Fruit fly (Drosophila melanogaster) whole organism, wandering third instar larva: ENCODE data around the gene lin-52.
A peak's percentile ranks its signal among the peaks of the same experiment; 100 is the strongest.

ENCODE experiments used
- Abd-B ChIP-seq: fragments of >200 bp; optimal IDR thresholded peaks from 2 replicates; lab custom pipeline; 2017; ENCODE audit warnings: missing biosample characterization, missing genetic modification characterization
- CG32264 ChIP-seq: fragments of 200-800 bp; sonication (Bioruptor generic); optimal IDR thresholded peaks from 2 replicates; lab custom pipeline; 2016; ENCODE audit warnings: missing biosample characterization, missing genetic modification characterization
- CG9705 ChIP-seq: fragments of 200-800 bp; sonication (Bioruptor generic); optimal IDR thresholded peaks from 2 replicates; lab custom pipeline; 2018; ENCODE audit warnings: missing biosample characterization, mild to moderate bottlenecking, missing genetic modification characterization
- CrebA ChIP-seq: fragments of 200-800 bp; sonication (Bioruptor generic); optimal IDR thresholded peaks from 2 replicates; lab custom pipeline; 2016; ENCODE audit warnings: missing biosample characterization, mild to moderate bottlenecking, missing genetic modification characterization, borderline replicate concordance
- Dfd ChIP-seq: fragments of >200 bp; optimal IDR thresholded peaks from 2 replicates; lab custom pipeline; 2017; ENCODE audit warnings: missing biosample characterization, missing genetic modification characterization
- Dif ChIP-seq: fragments of 200-275, 200-300 bp; sonication (Bioruptor generic); optimal IDR thresholded peaks from 2 replicates; lab custom pipeline; 2018; ENCODE audit warnings: missing biosample characterization, missing genetic modification characterization; ENCODE audit not compliant: partially characterized antibody
- GATAd ChIP-seq: sonication (Bioruptor generic); optimal IDR thresholded peaks from 2 replicates; lab custom pipeline; 2016; ENCODE audit warnings: missing biosample characterization, missing genetic modification characterization
- HLH106 ChIP-seq: fragments of 200-800 bp; optimal IDR thresholded peaks from 3 replicates; lab custom pipeline; 2019; ENCODE audit warnings: missing biosample characterization, mild to moderate bottlenecking, missing genetic modification characterization, moderate library complexity
- Hnf4 ChIP-seq: fragments of 200-800 bp; sonication (Bioruptor generic); optimal IDR thresholded peaks from 2 replicates; lab custom pipeline; 2016; ENCODE audit warnings: missing biosample characterization, mild to moderate bottlenecking, missing genetic modification characterization
- Hr78 ChIP-seq: fragments of >200 bp; optimal IDR thresholded peaks from 2 replicates; lab custom pipeline; 2017; ENCODE audit warnings: missing biosample characterization, missing genetic modification characterization
- Hr83 ChIP-seq: fragments of 200-300 bp; sonication (Bioruptor generic); optimal IDR thresholded peaks from 2 replicates; lab custom pipeline; 2016; ENCODE audit warnings: missing biosample characterization, mild to moderate bottlenecking, missing genetic modification characterization, moderate library complexity; ENCODE audit not compliant: poor library complexity, severe bottlenecking
- Jra ChIP-seq: sonication (Bioruptor generic); optimal IDR thresholded peaks from 2 replicates; lab custom pipeline; 2016; ENCODE audit warnings: missing biosample characterization, missing genetic modification characterization
- Mio ChIP-seq: sonication (Bioruptor generic); optimal IDR thresholded peaks from 2 replicates; lab custom pipeline; 2016; ENCODE audit warnings: missing biosample characterization, missing genetic modification characterization
- Myc ChIP-seq: fragments of >200 bp; optimal IDR thresholded peaks from 2 replicates; lab custom pipeline; 2017
- N ChIP-seq: fragments of >200 bp; optimal IDR thresholded peaks from 2 replicates; lab custom pipeline; 2018; ENCODE audit warnings: missing biosample characterization, missing external identifiers, missing genetic modification characterization
- OdsH ChIP-seq: fragments of 200-800 bp; sonication (Bioruptor generic); optimal IDR thresholded peaks from 2 replicates; lab custom pipeline; 2016; ENCODE audit warnings: missing biosample characterization, mild to moderate bottlenecking, missing genetic modification characterization
- Rel ChIP-seq, 2 experiments: fragments of 200-800 bp; sonication (Bioruptor generic) in 1 of 2; optimal IDR thresholded peaks; 2 replicates in 1 of 2; 3 replicates in 1 of 2; lab custom pipeline; 2016 to 2019; ENCODE audit warnings: mild to moderate bottlenecking in 2 of 2, missing biosample characterization in 2 of 2, missing genetic modification characterization in 2 of 2, moderate library complexity in 1 of 2
- Sp1 ChIP-seq: fragments of 200-800 bp; sonication (Bioruptor generic); optimal IDR thresholded peaks from 3 replicates; lab custom pipeline; 2019; ENCODE audit warnings: missing biosample characterization, mild to moderate bottlenecking, missing genetic modification characterization, moderate library complexity
- Vsx2 ChIP-seq: fragments of 200-300, 225-300 bp; sonication (Bioruptor generic); optimal IDR thresholded peaks from 2 replicates; lab custom pipeline; 2018; ENCODE audit warnings: missing biosample characterization, missing genetic modification characterization; ENCODE audit not compliant: partially characterized antibody
- br ChIP-seq: fragments of 200-800 bp; sonication (Bioruptor generic); optimal IDR thresholded peaks from 2 replicates; lab custom pipeline; 2016; ENCODE audit warnings: missing biosample characterization, missing genetic modification characterization
- brk ChIP-seq: fragments of 200-800 bp; sonication (Bioruptor generic); optimal IDR thresholded peaks from 2 replicates; lab custom pipeline; 2016; ENCODE audit warnings: missing biosample characterization, mild to moderate bottlenecking, missing genetic modification characterization
- dl ChIP-seq, 2 experiments: fragments of 175-275, 200-275 bp in 1 of 2; fragments of 200-275 bp in 1 of 2; sonication (Bioruptor generic); optimal IDR thresholded peaks; lab custom pipeline; 2018; ENCODE audit warnings: mild to moderate bottlenecking in 2 of 2, missing biosample characterization in 2 of 2, missing genetic modification characterization in 2 of 2, moderate library complexity in 2 of 2; ENCODE audit not compliant: partially characterized antibody in 2 of 2, insufficient read depth in 1 of 2
- dmrt93B ChIP-seq: fragments of 200-800 bp; sonication (Bioruptor generic); optimal IDR thresholded peaks from 2 replicates; lab custom pipeline; 2018; ENCODE audit warnings: missing biosample characterization, mild to moderate bottlenecking, missing genetic modification characterization
- dsf ChIP-seq: sonication (Bioruptor generic); optimal IDR thresholded peaks from 2 replicates; lab custom pipeline; 2016; ENCODE audit warnings: missing biosample characterization, missing genetic modification characterization, borderline replicate concordance
- ey ChIP-seq: fragments of 200-800 bp; sonication (Bioruptor generic); optimal IDR thresholded peaks from 2 replicates; lab custom pipeline; 2016; ENCODE audit warnings: missing biosample characterization, missing genetic modification characterization
- foxo ChIP-seq, 2 experiments: fragments of 200-800 bp; sonication (Bioruptor generic); optimal IDR thresholded peaks; 2 replicates in 1 of 2; 3 replicates in 1 of 2; lab custom pipeline; 2016 to 2017; ENCODE audit warnings: missing biosample characterization in 2 of 2, missing genetic modification characterization in 2 of 2
- fru ChIP-seq: fragments of 200-800 bp; sonication (Bioruptor generic); optimal IDR thresholded peaks from 3 replicates; lab custom pipeline; 2016; ENCODE audit warnings: missing biosample characterization, mild to moderate bottlenecking, missing genetic modification characterization
- h ChIP-seq: fragments of 200-800 bp; sonication (Bioruptor generic); optimal IDR thresholded peaks from 3 replicates; lab custom pipeline; 2016; ENCODE audit warnings: missing biosample characterization, mild to moderate bottlenecking, missing genetic modification characterization
- jim ChIP-seq: fragments of 175-275, 200-325 bp; sonication (Bioruptor generic); optimal IDR thresholded peaks from 2 replicates; lab custom pipeline; 2016; ENCODE audit warnings: missing biosample characterization, mild to moderate bottlenecking, missing genetic modification characterization
- lola ChIP-seq: fragments of >200 bp; optimal IDR thresholded peaks from 2 replicates; lab custom pipeline; 2017; ENCODE audit warnings: missing biosample characterization, missing genetic modification characterization
- pan ChIP-seq: fragments of >200 bp; optimal IDR thresholded peaks from 2 replicates; lab custom pipeline; 2017
- psq ChIP-seq: fragments of 200-800 bp; sonication (Bioruptor generic); optimal IDR thresholded peaks from 3 replicates; lab custom pipeline; 2017; ENCODE audit warnings: missing biosample characterization, mild to moderate bottlenecking, missing genetic modification characterization, moderate library complexity
- rgr ChIP-seq: fragments of 200-800 bp; sonication (Bioruptor generic); optimal IDR thresholded peaks from 3 replicates; lab custom pipeline; 2016; ENCODE audit warnings: missing biosample characterization, mild to moderate bottlenecking, missing genetic modification characterization
- sage ChIP-seq: fragments of 200-800 bp; sonication (Bioruptor generic); optimal IDR thresholded peaks from 2 replicates; lab custom pipeline; 2016; ENCODE audit warnings: missing biosample characterization, mild to moderate bottlenecking, missing genetic modification characterization
- sv ChIP-seq: fragments of 200-800 bp; sonication (Bioruptor generic); optimal IDR thresholded peaks from 3 replicates; lab custom pipeline; 2016; ENCODE audit warnings: missing biosample characterization, missing genetic modification characterization
- tai ChIP-seq: sonication (Bioruptor generic); optimal IDR thresholded peaks from 2 replicates; lab custom pipeline; 2016; ENCODE audit warnings: missing biosample characterization, missing genetic modification characterization
- usp ChIP-seq: fragments of >200 bp; optimal IDR thresholded peaks from 2 replicates; lab custom pipeline; 2017; ENCODE audit warnings: missing biosample characterization, missing genetic modification characterization
- woc ChIP-seq: sonication (Bioruptor generic); optimal IDR thresholded peaks from 2 replicates; lab custom pipeline; 2016; ENCODE audit warnings: missing biosample characterization, mild to moderate bottlenecking, missing genetic modification characterization

Gene lin-52

dm6 chrX:5766732-5767131, 12.0 kb upstream of the lin-52 start:
- TF ChIP-seq GATAd (no peak), Myc (lab: Kevin White, UChicago) (peak; percentile 82), N (peak; percentile 63)
- TF ChIP-seq, all 38 proteins: peak for 2

dm6 chrX:5764001-5764892, 9.5 kb upstream of the lin-52 start, which contains the start of the genes MAPk-Ak2 and CG42699:
Gene MAPk-Ak2 (minus strand): TSS chrX:5764203.
Gene CG42699 (plus strand): TSS chrX:5764553.
- TF ChIP-seq ey (GFP tag; lab: Kevin White, UChicago) (peak; percentile 42), dmrt93B (GFP tag; lab: Kevin White, UChicago) (peak; percentile 47), CrebA (GFP tag; lab: Kevin White, UChicago) (no peak), br (GFP tag; lab: Kevin White, UChicago) (peak; percentile 85), Hr83 (GFP tag; lab: Kevin White, UChicago) (peak; percentile 96), woc (GFP tag; lab: Kevin White, UChicago) (peak; percentile 4), fru (peak; percentile 65), rgr (peak; percentile 74), Mio (no peak), Hnf4 (GFP tag; lab: Kevin White, UChicago) (peak; percentile 70), Jra (peak; percentile 88), lola (GFP tag; lab: Kevin White, UChicago) (no peak), dl (GFP tag; optimal IDR thresholded peaks at IDR 0.05; lab: Kevin White, UChicago; ENCODE audit: insufficient read depth in 1 of 2, partially characterized antibody in 2 of 2) (no peak), Rel (GFP tag; optimal IDR thresholded peaks at IDR 0.05; lab: Kevin White, UChicago) (no peak), Rel (tag; optimal IDR thresholded peaks at IDR 0.05; lab: Kevin White, UChicago) (peak; percentile 76), dsf (peak; percentile 52), h (peak; percentile 83), foxo (GFP tag; optimal IDR thresholded peaks at IDR 0.05; lab: Kevin White, UChicago) (peak in 1 of 2 experiments; percentile 64), N (no peak), jim (GFP tag; lab: Kevin White, UChicago) (peak; percentile 72), pan (lab: Kevin White, UChicago) (no peak), sv (GFP tag; lab: Kevin White, UChicago) (peak; percentile 4), OdsH (GFP tag; lab: Kevin White, UChicago) (peak; percentile 44), CG9705 (peak; percentile 63), Abd-B (no peak), sage (no peak), usp (GFP tag; lab: Kevin White, UChicago) (no peak), GATAd (peak; percentile 58), Dfd (GFP tag; lab: Kevin White, UChicago) (no peak), Hr78 (GFP tag; lab: Kevin White, UChicago) (no peak), Myc (lab: Kevin White, UChicago) (no peak), Dif (no peak), Vsx2 (GFP tag; lab: Kevin White, UChicago) (no peak), psq (GFP tag; lab: Kevin White, UChicago) (peak; percentile 54), CG32264 (peak; percentile 30), HLH106 (tag; lab: Kevin White, UChicago) (peak; percentile 35), Sp1 (GFP tag; lab: Kevin White, UChicago) (peak; percentile 71), brk (no peak), tai (GFP tag; lab: Kevin White, UChicago) (no peak)
- TF ChIP-seq, all 38 proteins: peak for 22
